Fruit fly (Drosophila melanogaster): Measurements from ENCODE around the gene CG44532.

CG44532 gene

DNA sequence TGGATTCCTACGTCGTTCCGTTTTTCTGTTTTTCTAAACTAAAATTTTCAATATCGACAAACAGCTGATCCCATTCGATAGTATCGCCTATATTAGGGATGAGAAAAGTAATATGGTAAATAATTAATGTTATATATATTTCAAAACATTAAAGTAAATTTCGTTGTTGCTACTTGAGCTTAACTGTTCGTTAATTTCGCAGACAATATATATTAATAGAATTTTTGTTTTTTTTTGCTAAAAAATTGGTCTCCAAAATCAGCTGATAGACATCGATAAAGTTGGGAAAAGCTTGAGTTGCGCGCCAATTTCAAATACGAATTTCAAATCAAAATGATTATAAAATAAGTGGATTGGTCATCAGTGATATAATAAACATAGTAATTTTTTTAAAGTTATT, 34.5 kb downstream of the CG44532 start, which contains the start of gene CG12118 (continued):
- TF ChIP-seq lab (GFP tag; optimal IDR thresholded peaks at IDR 0.05) (peak; percentile 79), Abd-B (GFP tag; optimal IDR thresholded peaks at IDR 0.05) (peak; percentile 63), B-H2 (GFP tag; optimal IDR thresholded peaks at IDR 0.05) (peak; percentile 81), Asciz (GFP tag; optimal IDR thresholded peaks at IDR 0.05) (no peak), pum (GFP tag; optimal IDR thresholded peaks at IDR 0.05) (no peak), Hr3 (GFP tag; optimal IDR thresholded peaks at IDR 0.05) (peak; percentile 84), shn (GFP tag; optimal IDR thresholded peaks at IDR 0.05) (no peak), Xbp1 (GFP tag; optimal IDR thresholded peaks at IDR 0.05) (peak; percentile 90), p53 (GFP tag; optimal IDR thresholded peaks at IDR 0.05) (no peak), CG32767 (GFP tag; IDR thresholded peaks at IDR 0.05) (peak; percentile 68; the same call in 1 of the 2 replicates), CG18262 (tag; optimal IDR thresholded peaks at IDR 0.05) (peak; percentile 76), Dll (GFP tag; IDR thresholded peaks at IDR 0.05; ENCODE audit: partially characterized antibody) (peak; percentile 97), Sin3A (optimal IDR thresholded peaks at IDR 0.05) (no peak), CG13894 (tag; optimal IDR thresholded peaks at IDR 0.05) (peak; percentile 75), Max (GFP tag; optimal IDR thresholded peaks at IDR 0.05) (peak; percentile 73), Atf6 (GFP tag; IDR thresholded peaks at IDR 0.05) (peak; percentile 79), Bgb (GFP tag; IDR thresholded peaks at IDR 0.05; ENCODE audit: partially characterized antibody) (peak; percentile 91), eve (GFP tag; optimal IDR thresholded peaks at IDR 0.05) (no peak), CG10274 (GFP tag; optimal IDR thresholded peaks at IDR 0.05) (no peak), Vsx1 (GFP tag; optimal IDR thresholded peaks at IDR 0.05) (no peak), CG18599 (GFP tag; optimal IDR thresholded peaks at IDR 0.05) (peak; percentile 72), trh (GFP tag; optimal IDR thresholded peaks at IDR 0.05) (peak; percentile 79), lilli (GFP tag; optimal IDR thresholded peaks at IDR 0.05) (peak; percentile 82), eyg (GFP tag; optimal IDR thresholded peaks at IDR 0.05) (no peak), CG3995 (GFP tag; optimal IDR thresholded peaks at IDR 0.05) (peak; percentile 21), trem (tag; optimal IDR thresholded peaks at IDR 0.05) (peak; percentile 73), CG11247 (GFP tag; IDR thresholded peaks at IDR 0.05) (peak; percentile 83), CG8924 (tag; optimal IDR thresholded peaks at IDR 0.05) (peak; percentile 63), en (GFP tag; optimal IDR thresholded peaks at IDR 0.05) (no peak), CG8281 (tag; optimal IDR thresholded peaks at IDR 0.05) (peak; percentile 2), CG14710 (tag; optimal IDR thresholded peaks at IDR 0.05) (peak; percentile 88), CG43689 (GFP tag; IDR thresholded peaks at IDR 0.05) (peak; percentile 45; the same call in 1 of the 2 replicates), MTF-1 (GFP tag; optimal IDR thresholded peaks at IDR 0.05; ENCODE audit: borderline replicate concordance) (no peak), grn (GFP tag; optimal IDR thresholded peaks at IDR 0.05) (peak; percentile 21), ash1 (GFP tag; optimal IDR thresholded peaks at IDR 0.05) (no peak), zfh1 (GFP tag; IDR thresholded peaks at IDR 0.05) (peak; percentile 89), croc (GFP tag; conservative IDR thresholded peaks at IDR 0.05) (peak; percentile 39; the same call in 2 of the 3 replicates), Pdp1 (GFP tag; optimal IDR thresholded peaks at IDR 0.05) (peak; percentile 35 to 52), Atf-2 (GFP tag; optimal IDR thresholded peaks at IDR 0.05) (peak; percentile 9), CG10209 (GFP tag; optimal IDR thresholded peaks at IDR 0.05) (peak; percentile 80), mld (GFP tag; IDR thresholded peaks at IDR 0.05; ENCODE audit: partially characterized antibody) (peak; percentile 90; the same call in 2 of the 3 replicates), Nf-YC (tag; optimal IDR thresholded peaks at IDR 0.05) (peak; percentile 51), vfl (GFP tag; optimal IDR thresholded peaks at IDR 0.05) (peak; percentile 67), CG14441 (GFP tag; IDR thresholded peaks at IDR 0.05) (peak; percentile 78), Dref (GFP tag; IDR thresholded peaks at IDR 0.05) (peak; percentile 63), CHES-1-like (GFP tag; optimal IDR thresholded peaks at IDR 0.05) (peak; percentile 15), CG16813 (GFP tag; IDR thresholded peaks at IDR 0.05; ENCODE audit: partially characterized antibody) (peak; percentile 92), gsb (GFP tag; IDR thresholded peaks at IDR 0.05) (peak; percentile 33; the same call in 1 of the 2 replicates), HmgZ (tag; optimal IDR thresholded peaks at IDR 0.05) (peak; percentile 42), Taf1 (GFP tag; IDR thresholded peaks at IDR 0.05) (no peak), CG10959 (GFP tag; IDR thresholded peaks at IDR 0.05) (peak; percentile 63)
